Worm (Caenorhabditis elegans) whole organism, midembryonic: Measurements from ENCODE around the gene col-158.

Source experiments
- T22C8.4 ChIP-seq: fragments of 200-800 bp; sonication (Bioruptor generic); IDR thresholded peaks from 2 replicates; pipeline ENCODE4 v1.3.6; 2022; ENCODE audit warnings: missing genetic modification characterization, missing compliant biosample characterization
- cog-1 ChIP-seq: sonication (generic microtip); optimal IDR thresholded peaks from 2 replicates; lab custom pipeline; 2016; ENCODE audit warnings: missing genetic modification characterization, missing compliant biosample characterization
- flt-1 ChIP-seq: fragments of 200-800 bp; sonication (Bioruptor generic); IDR thresholded peaks from 2 replicates; pipeline ENCODE4 v1.3.6; 2022; ENCODE audit warnings: missing genetic modification characterization, missing compliant biosample characterization
- klf-2 ChIP-seq: fragments of 200-800 bp; sonication (Bioruptor generic); conservative IDR thresholded peaks from 2 replicates; pipeline ENCODE4 v1.3.6; 2022; ENCODE audit warnings: missing genetic modification reagents, missing genetic modification characterization, missing compliant biosample characterization
- med-1 ChIP-seq: sonication (generic microtip); optimal IDR thresholded peaks from 2 replicates; lab custom pipeline; 2017; ENCODE audit warnings: missing genetic modification characterization, mild to moderate bottlenecking, missing compliant biosample characterization, antibody characterized with exemption, missing genetic modification reagents; ENCODE audit not compliant: insufficient read depth
- ref-1 ChIP-seq: fragments of 200-800 bp; sonication (Bioruptor generic); conservative IDR thresholded peaks from 2 replicates; pipeline ENCODE4 v1.3.6; 2022; ENCODE audit warnings: missing genetic modification reagents, missing genetic modification characterization, missing compliant biosample characterization
- ztf-23 ChIP-seq: fragments of 200-800 bp; sonication (Bioruptor generic); IDR thresholded peaks from 2 replicates; pipeline ENCODE4 v1.3.6; 2022; ENCODE audit warnings: missing genetic modification reagents, missing genetic modification characterization, missing compliant biosample characterization

- TF ChIP-seq ztf-23 (GFP tag; lab: Robert Waterston, UW) (no peak), ref-1 (GFP tag; lab: Robert Waterston, UW) (no peak), cog-1 (tag; lab: Kevin White, UChicago) (no peak), T22C8.4 (GFP tag; lab: Robert Waterston, UW) (no peak), klf-2 (no peak), flt-1 (GFP tag; lab: Robert Waterston, UW) (no peak), med-1 (no peak)
Measured at ce11 chrV:11818786-11819185, 10.6 kb upstream of the col-158 start.
